Fruit fly (Drosophila melanogaster): ENCODE data around the gene CG9775.

- TF ChIP-seq cnc (optimal IDR thresholded peaks at IDR 0.05): no peak
- TF ChIP-seq CG5204 (GFP tag; optimal IDR thresholded peaks at IDR 0.05): no peak
- TF ChIP-seq bab1 (GFP tag; optimal IDR thresholded peaks at IDR 0.05): no peak
- no peak for TF ChIP-seq CG7045 (GFP tag; optimal IDR thresholded peaks at IDR 0.05)
These were observed 8.3 kb upstream of the CG9775 start for dm6 chr3R:4649880-4650493.
